Fruit fly (Drosophila melanogaster): Measurements from ENCODE around the gene Ge-1.

Ge-1 gene

dm6 chr2L:11113011-11113528 is 12.4 kb upstream of the Ge-1 start, which contains the start of gene Idua (continued):
- no peak for TF ChIP-seq Ravus (GFP tag; IDR thresholded peaks at IDR 0.05)
- TF ChIP-seq lmd (GFP tag; IDR thresholded peaks at IDR 0.05) = peak; percentile 49
- TF ChIP-seq gfzf (GFP tag; optimal IDR thresholded peaks at IDR 0.05) = no peak
- TF ChIP-seq E2f2 (GFP tag; IDR thresholded peaks at IDR 0.05) = peak; percentile 33; the same call in 1 of the 2 replicates
- peak; percentile 75 for TF ChIP-seq Atf6 (GFP tag; IDR thresholded peaks at IDR 0.05)
- TF ChIP-seq mirr (GFP tag; optimal IDR thresholded peaks at IDR 0.05) = no peak
- TF ChIP-seq CG13624 (GFP tag; optimal IDR thresholded peaks at IDR 0.05) = no peak
- peak; percentile 37; the same call in 1 of the 2 replicates for TF ChIP-seq Awh (GFP tag; IDR thresholded peaks at IDR 0.05)
- no peak for TF ChIP-seq CG1832 (GFP tag; optimal IDR thresholded peaks at IDR 0.05)
- TF ChIP-seq gsb (GFP tag; IDR thresholded peaks at IDR 0.05) = peak; percentile 40; the same call in 1 of the 2 replicates
- no peak for TF ChIP-seq CG17612 (GFP tag; IDR thresholded peaks at IDR 0.05)
- no peak for TF ChIP-seq CG10431 (GFP tag; optimal IDR thresholded peaks at IDR 0.05)
- TF ChIP-seq CG2889 (GFP tag; IDR thresholded peaks at IDR 0.05) = 0 out of 3 replicates have a peak, but pooled peaks have one; percentile 29
- no peak for TF ChIP-seq Vsx1 (GFP tag; optimal IDR thresholded peaks at IDR 0.05)
- peak; percentile 69 for TF ChIP-seq CG12391 (tag; optimal IDR thresholded peaks at IDR 0.05)
- TF ChIP-seq CG12659 (GFP tag; optimal IDR thresholded peaks at IDR 0.05) = peak; percentile 83
- TF ChIP-seq CG14667 (GFP tag; IDR thresholded peaks at IDR 0.05) = peak; percentile 53
- no peak for TF ChIP-seq CG12769 (tag; optimal IDR thresholded peaks at IDR 0.05)
- TF ChIP-seq CG4360 (GFP tag; IDR thresholded peaks at IDR 0.05) = no peak
- TF ChIP-seq slp2 (GFP tag; optimal IDR thresholded peaks at IDR 0.05) = no peak
- TF ChIP-seq esg (GFP tag; conservative IDR thresholded peaks at IDR 0.05) = peak; percentile 56
- no peak for TF ChIP-seq ssp (GFP tag; IDR thresholded peaks at IDR 0.05)
- TF ChIP-seq CG32772 (GFP tag; IDR thresholded peaks at IDR 0.05) = 0 out of 2 replicates have a peak, but pooled peaks have one; percentile 31
- TF ChIP-seq az2 (GFP tag; optimal IDR thresholded peaks at IDR 0.05) = peak; percentile 58
- peak; percentile 80 for TF ChIP-seq BtbVII (GFP tag; optimal IDR thresholded peaks at IDR 0.05)
- TF ChIP-seq CG1529 (GFP tag; optimal IDR thresholded peaks at IDR 0.05) = no peak
- no peak for TF ChIP-seq eve (GFP tag; optimal IDR thresholded peaks at IDR 0.05)
- no peak for TF ChIP-seq maf-S (GFP tag; optimal IDR thresholded peaks at IDR 0.05)
- TF ChIP-seq CG33213 (GFP tag; optimal IDR thresholded peaks at IDR 0.05) = no peak
- no peak for TF ChIP-seq Sin3A (optimal IDR thresholded peaks at IDR 0.05)
- peak; percentile 81 for TF ChIP-seq CoRest (tag; optimal IDR thresholded peaks at IDR 0.05)
- TF ChIP-seq CG11723 (GFP tag; optimal IDR thresholded peaks at IDR 0.05) = no peak
- TF ChIP-seq pnt (GFP tag; optimal IDR thresholded peaks at IDR 0.05) = no peak
- peak; percentile 50 for TF ChIP-seq CrebB (tag; optimal IDR thresholded peaks at IDR 0.05)
- no peak for TF ChIP-seq CG13287 (GFP tag; IDR thresholded peaks at IDR 0.05; ENCODE audit: partially characterized antibody)
- peak; percentile 11 for TF ChIP-seq Myb (GFP tag; optimal IDR thresholded peaks at IDR 0.05)
- peak; percentile 27 for TF ChIP-seq CG16863 (GFP tag; optimal IDR thresholded peaks at IDR 0.05)
- peak; percentile 69 for TF ChIP-seq lilli (GFP tag; optimal IDR thresholded peaks at IDR 0.05)
- peak; percentile 34; the same call in 1 of the 2 replicates for TF ChIP-seq sob (GFP tag; IDR thresholded peaks at IDR 0.05)
- TF ChIP-seq gro (GFP tag; optimal IDR thresholded peaks at IDR 0.05) = no peak
- TF ChIP-seq Sry-δ (GFP tag; optimal IDR thresholded peaks at IDR 0.05) = no peak
- peak; percentile 70; the same call in 2 of the 3 replicates for TF ChIP-seq CG11695 (GFP tag; IDR thresholded peaks at IDR 0.05)
- peak; percentile 82 for TF ChIP-seq CG3281 (GFP tag; optimal IDR thresholded peaks at IDR 0.05)
- TF ChIP-seq B-H2 (GFP tag; optimal IDR thresholded peaks at IDR 0.05) = peak; percentile 57
- no peak for TF ChIP-seq unpg (GFP tag; optimal IDR thresholded peaks at IDR 0.05)
- peak; percentile 81 for TF ChIP-seq CG8924 (tag; optimal IDR thresholded peaks at IDR 0.05)
- 0 out of 3 replicates have a peak, but pooled peaks have one; percentile 52 for TF ChIP-seq CG6175 (GFP tag; IDR thresholded peaks at IDR 0.05)
- no peak for TF ChIP-seq sr (GFP tag; IDR thresholded peaks at IDR 0.05)
- no peak for TF ChIP-seq Ets97D (GFP tag; optimal IDR thresholded peaks at IDR 0.05)
- no peak for TF ChIP-seq CG8765 (GFP tag; IDR thresholded peaks at IDR 0.05)
- 0 out of 2 replicates have a peak, but pooled peaks have one; percentile 12 for TF ChIP-seq NFAT (GFP tag; IDR thresholded peaks at IDR 0.05)
- TF ChIP-seq CG3726 (GFP tag; IDR thresholded peaks at IDR 0.05) = no peak

Data from whole organism, embryonic.